Fruit fly (Drosophila melanogaster): ENCODE results near the gene nerfin-2.

dm6 chr3R:10087206-10087927, 16.4 kb downstream of the nerfin-2 start:
- TF ChIP-seq EcR (GFP tag; optimal IDR thresholded peaks at IDR 0.05) (no peak), usp (GFP tag; optimal IDR thresholded peaks at IDR 0.05) (no peak), CG8478 (optimal IDR thresholded peaks at IDR 0.05) (peak; percentile 41), Dll (optimal IDR thresholded peaks at IDR 0.05) (peak; percentile 37)

Measured in whole organism.